Worm (Caenorhabditis elegans): ENCODE results near the gene srbc-19.

Gene srbc-19

ce11 chrV:2126996-2127585, 39.5 kb downstream of the srbc-19 start, which contains the start of gene ldp-1 (continued):
- TF ChIP-seq pqm-1 (tag; optimal IDR thresholded peaks at IDR 0.05), result no peak
- peak; percentile 25 for TF ChIP-seq unc-42 (tag; optimal IDR thresholded peaks at IDR 0.05)
- peak; percentile 70 for TF ChIP-seq tbx-2 (tag; optimal IDR thresholded peaks at IDR 0.05)
- TF ChIP-seq ets-4 (tag; optimal IDR thresholded peaks at IDR 0.05), result peak; percentile 71

ce11 chrV:2126554-2126953, 40.0 kb downstream of the srbc-19 start:
- TF ChIP-seq fkh-10 (GFP tag; optimal IDR thresholded peaks at IDR 0.05) (no peak), ceh-24 (tag; optimal IDR thresholded peaks at IDR 0.05) (no peak), syd-9 (tag; optimal IDR thresholded peaks at IDR 0.05) (no peak), lin-11 (tag; optimal IDR thresholded peaks at IDR 0.05) (no peak), F13H6.1 (tag; optimal IDR thresholded peaks at IDR 0.05) (no peak), sox-4 (tag; optimal IDR thresholded peaks at IDR 0.05) (no peak), pros-1 (tag; optimal IDR thresholded peaks at IDR 0.05) (no peak), hlh-13 (GFP tag; optimal IDR thresholded peaks at IDR 0.05) (no peak)

- no peak for TF ChIP-seq pat-9 (tag; optimal IDR thresholded peaks at IDR 0.05)
- TF ChIP-seq tbx-7 (tag; optimal IDR thresholded peaks at IDR 0.05), result no peak
- TF ChIP-seq pros-1 (tag; optimal IDR thresholded peaks at IDR 0.05), result no peak
- TF ChIP-seq hlh-15 (tag; optimal IDR thresholded peaks at IDR 0.05), result no peak
- no peak for TF ChIP-seq eyg-1 (tag; optimal IDR thresholded peaks at IDR 0.05)
- TF ChIP-seq F13H6.1 (tag; optimal IDR thresholded peaks at IDR 0.05), result no peak
- TF ChIP-seq ceh-18 (tag; optimal IDR thresholded peaks at IDR 0.05), result no peak
- no peak for TF ChIP-seq ceh-2 (tag; optimal IDR thresholded peaks at IDR 0.05)
- no peak for TF ChIP-seq unc-55 (GFP tag; optimal IDR thresholded peaks at IDR 0.05)
- no peak for TF ChIP-seq rnt-1 (tag; optimal IDR thresholded peaks at IDR 0.05)
- TF ChIP-seq pha-4 (tag; optimal IDR thresholded peaks at IDR 0.05), result no peak
- no peak for TF ChIP-seq ceh-19 (GFP tag; optimal IDR thresholded peaks at IDR 0.05)
- TF ChIP-seq ceh-34 (tag; optimal IDR thresholded peaks at IDR 0.05), result no peak
Observed at ce11 chrV:2123164-2123563, 43.4 kb downstream of the srbc-19 start.

ce11 chrV:2122517-2122916, 44.1 kb downstream of the srbc-19 start, which contains the start of gene F22F7.2:
TSS of gene F22F7.2 (plus strand) at chrV:2122782.
- TF ChIP-seq elt-2 (tag; optimal IDR thresholded peaks at IDR 0.05), result peak; percentile 6
- no peak for TF ChIP-seq mec-3 (tag; optimal IDR thresholded peaks at IDR 0.05; ENCODE audit: borderline replicate concordance)

ce11 chrV:2121910-2122362, 44.6 kb downstream of the srbc-19 start, which contains the start of gene F22F7.8:
TSS of gene F22F7.8 (minus strand) at chrV:2121960.
- TF ChIP-seq ceh-22 (tag; optimal IDR thresholded peaks at IDR 0.05) (no peak), elt-4 (tag; optimal IDR thresholded peaks at IDR 0.05) (no peak), pax-1 (tag; optimal IDR thresholded peaks at IDR 0.05) (no peak), pat-9 (tag; optimal IDR thresholded peaks at IDR 0.05) (no peak), tbx-2 (tag; optimal IDR thresholded peaks at IDR 0.05) (no peak), ceh-48 (tag; optimal IDR thresholded peaks at IDR 0.05) (no peak), dve-1 (tag; optimal IDR thresholded peaks at IDR 0.05) (no peak), nhr-11 (tag; optimal IDR thresholded peaks at IDR 0.05) (no peak), pqm-1 (tag; optimal IDR thresholded peaks at IDR 0.05) (no peak), zip-5 (tag; optimal IDR thresholded peaks at IDR 0.05) (no peak), rnt-1 (tag; optimal IDR thresholded peaks at IDR 0.05) (no peak), hlh-6 (tag; optimal IDR thresholded peaks at IDR 0.05) (no peak), nhr-232 (tag; optimal IDR thresholded peaks at IDR 0.05) (no peak), odd-2 (tag; optimal IDR thresholded peaks at IDR 0.05) (no peak), unc-86 (tag; optimal IDR thresholded peaks at IDR 0.05) (no peak), pha-4 (tag; optimal IDR thresholded peaks at IDR 0.05) (no peak)
